Fruit fly (Drosophila melanogaster): ENCODE results near the gene Dysb.

Dysb gene

DNA sequence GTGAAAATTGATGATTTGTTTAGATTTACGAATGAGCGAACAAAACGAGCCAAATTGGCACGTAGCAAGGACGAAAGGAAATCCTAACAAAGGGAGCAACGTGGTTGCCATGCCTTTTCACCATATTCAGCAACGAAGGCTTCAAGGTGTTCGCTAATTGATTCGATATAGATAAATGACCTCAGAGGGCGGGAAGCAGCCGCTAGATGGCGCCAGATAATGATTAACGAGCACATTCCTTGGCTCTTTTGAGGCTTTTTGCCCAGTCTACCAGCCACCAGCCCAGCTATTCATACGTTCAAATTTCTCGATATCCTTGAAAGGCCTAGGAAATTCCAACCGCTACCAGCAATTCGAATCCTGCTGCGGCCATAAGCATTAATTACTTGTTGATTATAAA is 48.9 kb downstream of the Dysb start:
- no peak for TF ChIP-seq CG7101 (tag; optimal IDR thresholded peaks at IDR 0.05)
- TF ChIP-seq cnc (optimal IDR thresholded peaks at IDR 0.05): no peak
- no peak for TF ChIP-seq toe (GFP tag; optimal IDR thresholded peaks at IDR 0.05)
- TF ChIP-seq Hr96 (GFP tag; optimal IDR thresholded peaks at IDR 0.05): no peak
- TF ChIP-seq Mnt (GFP tag; optimal IDR thresholded peaks at IDR 0.05): no peak
- no peak for TF ChIP-seq Clk (GFP tag; optimal IDR thresholded peaks at IDR 0.05)
- TF ChIP-seq bab1 (GFP tag; optimal IDR thresholded peaks at IDR 0.05): no peak
- no peak for TF ChIP-seq CG7045 (GFP tag; optimal IDR thresholded peaks at IDR 0.05)
- no peak for TF ChIP-seq CG1620 (GFP tag; optimal IDR thresholded peaks at IDR 0.05)
- no peak for TF ChIP-seq CG5204 (GFP tag; optimal IDR thresholded peaks at IDR 0.05)

- TF ChIP-seq cic (GFP tag; optimal IDR thresholded peaks at IDR 0.05): peak; percentile 51
- TF ChIP-seq CG12768 (GFP tag; optimal IDR thresholded peaks at IDR 0.05): no peak
Observed at dm6 chr3L:18917281-18917680, 49.7 kb downstream of the Dysb start, which contains the start of gene CG6839. Gene CG6839 (plus strand): TSS chr3L:18917581.

All from whole organism, adult.